Worm (Caenorhabditis elegans) whole organism, L3 larva: ENCODE measurements around the gene JC8.7.

Experiments
- ZK546.5 ChIP-seq: sonication (generic microtip); optimal IDR thresholded peaks from 2 replicates; lab custom pipeline; 2017; ENCODE audit warnings: missing biosample characterization, missing genetic modification characterization
- egl-5 ChIP-seq: fragments of 150-350 bp; optimal IDR thresholded peaks from 2 replicates; lab custom pipeline; 2017; ENCODE audit warnings: missing biosample characterization, missing genetic modification reagents, missing genetic modification characterization, inconsistent platforms
- lsy-12 ChIP-seq: sonication (generic microtip); optimal IDR thresholded peaks from 2 replicates; lab custom pipeline; 2016; ENCODE audit warnings: mild to moderate bottlenecking, missing genetic modification characterization, missing compliant biosample characterization
- nhr-12 ChIP-seq: fragments of 150-350 bp; optimal IDR thresholded peaks from 2 replicates; lab custom pipeline; 2014; ENCODE audit warnings: missing biosample characterization, missing genetic modification characterization
- skn-1 ChIP-seq: fragments of 150-350 bp; optimal IDR thresholded peaks from 2 replicates; lab custom pipeline; 2014; ENCODE audit warnings: missing biosample characterization, missing genetic modification characterization
- snpc-4 ChIP-seq: fragments of 150-350 bp; optimal IDR thresholded peaks from 2 replicates; lab custom pipeline; 2014; ENCODE audit warnings: missing biosample characterization, missing genetic modification characterization
- zag-1 ChIP-seq: fragments of 150-350 bp; optimal IDR thresholded peaks from 2 replicates; lab custom pipeline; 2014; ENCODE audit warnings: missing biosample characterization, missing genetic modification characterization
- ztf-4 ChIP-seq: fragments of 150-350 bp; optimal IDR thresholded peaks from 2 replicates; lab custom pipeline; 2014; ENCODE audit warnings: missing biosample characterization, missing genetic modification characterization

- no peak for TF ChIP-seq skn-1 (tag; lab: Kevin White, UChicago)
- no peak for TF ChIP-seq ZK546.5 (tag; lab: Kevin White, UChicago)
- TF ChIP-seq egl-5: no peak
- no peak for TF ChIP-seq snpc-4 (tag; lab: Kevin White, UChicago)
- TF ChIP-seq nhr-12 (tag; lab: Kevin White, UChicago): no peak
- TF ChIP-seq lsy-12: no peak
- no peak for TF ChIP-seq zag-1 (tag; lab: Kevin White, UChicago)
- no peak for TF ChIP-seq ztf-4 (tag; lab: Kevin White, UChicago)
Measured at ce11 chrIV:13243375-13243774, 3.7 kb upstream of the JC8.7 start, which contains the start of gene JC8.4.
